Worm (Caenorhabditis elegans) whole organism, L4 larva: Measurements from ENCODE around the gene K10H10.9.

Experiments
- F44E2.7 ChIP-seq: fragments of 200-800 bp; sonication (Bioruptor generic); IDR thresholded peaks from 2 replicates; pipeline ENCODE4 v2.1.2; 2022; ENCODE audit warnings: missing genetic modification characterization, missing compliant biosample characterization
- F49E8.2 ChIP-seq: sonication (generic microtip); optimal IDR thresholded peaks from 2 replicates; lab custom pipeline; 2016; ENCODE audit warnings: missing compliant biosample characterization, mild to moderate bottlenecking, missing genetic modification characterization, borderline replicate concordance
- Y48G9A.11 ChIP-seq: fragments of 200-800 bp; sonication (Bioruptor generic); IDR thresholded peaks from 2 replicates; pipeline ENCODE4 v1.3.6; 2022; ENCODE audit warnings: missing genetic modification reagents, missing genetic modification characterization, missing compliant biosample characterization
- Y5F2A.4 ChIP-seq: fragments of 200-800 bp; sonication (Bioruptor generic); optimal IDR thresholded peaks from 2 replicates; lab custom pipeline; 2018; ENCODE audit warnings: mild to moderate bottlenecking, missing genetic modification characterization, missing compliant biosample characterization
- ZK337.2 ChIP-seq: fragments of 200-800 bp; sonication (Bioruptor generic); IDR thresholded peaks from 2 replicates; pipeline ENCODE4 v1.3.6; 2022; ENCODE audit warnings: missing genetic modification reagents, missing genetic modification characterization, missing compliant biosample characterization
- aha-1 ChIP-seq: fragments of 150-350 bp; peaks from one replicate; lab custom pipeline; 2014; ENCODE audit warnings: missing biosample characterization, missing genetic modification characterization
- ama-1 ChIP-seq: fragments of 150-350 bp; optimal IDR thresholded peaks from 2 replicates; lab custom pipeline; 2014; ENCODE audit warnings: inconsistent platforms, mixed read lengths
- attf-4 ChIP-seq: sonication (generic microtip); optimal IDR thresholded peaks from 3 replicates; lab custom pipeline; 2017; ENCODE audit warnings: missing biosample characterization, missing genetic modification characterization
- ceh-44 ChIP-seq: fragments of 200-800 bp; sonication (Bioruptor generic); IDR thresholded peaks from 2 replicates; pipeline ENCODE4 v1.3.6; 2022; ENCODE audit warnings: missing genetic modification reagents, missing genetic modification characterization, missing compliant biosample characterization
- ctbp-1 ChIP-seq: fragments of 200-800 bp; sonication (Bioruptor generic); IDR thresholded peaks from 2 replicates; pipeline ENCODE4 v1.3.6; 2022; ENCODE audit warnings: missing genetic modification reagents, missing genetic modification characterization, missing compliant biosample characterization
- daf-16 ChIP-seq, 3 experiments: sonication (generic microtip); optimal IDR thresholded peaks; 2 replicates each; lab custom pipeline; 2016 to 2017; ENCODE audit warnings: missing genetic modification characterization in 3 of 3, missing genetic modification reagents in 3 of 3, mild to moderate bottlenecking in 2 of 3, missing compliant biosample characterization in 2 of 3, missing biosample characterization in 1 of 3, moderate library complexity in 1 of 3
- dpl-1 ChIP-seq: fragments of 150-350 bp; optimal IDR thresholded peaks from 2 replicates; lab custom pipeline; 2014; ENCODE audit warnings: missing biosample characterization, missing genetic modification reagents, missing genetic modification characterization
- dve-1 ChIP-seq: sonication (generic microtip); optimal IDR thresholded peaks from 2 replicates; lab custom pipeline; 2017; ENCODE audit warnings: antibody characterized with exemption, mild to moderate bottlenecking, missing genetic modification characterization, missing compliant biosample characterization; ENCODE audit not compliant: insufficient read depth
- hlh-30 ChIP-seq: sonication (generic microtip); optimal IDR thresholded peaks from 2 replicates; lab custom pipeline; 2017; ENCODE audit warnings: antibody characterized with exemption, mild to moderate bottlenecking, missing genetic modification characterization, missing compliant biosample characterization; ENCODE audit not compliant: insufficient read depth
- hmg-1.1 ChIP-seq: fragments of 200-800 bp; sonication (Bioruptor generic); IDR thresholded peaks from 2 replicates; pipeline ENCODE4 v1.3.6; 2022; ENCODE audit warnings: missing genetic modification reagents, missing genetic modification characterization, missing compliant biosample characterization
- jun-1 ChIP-seq: fragments of 150-350 bp; optimal IDR thresholded peaks from 2 replicates; lab custom pipeline; 2014; ENCODE audit warnings: missing biosample characterization, missing genetic modification reagents, missing genetic modification characterization
- lin-1 ChIP-seq: fragments of 200-800 bp; sonication (Bioruptor generic); IDR thresholded peaks from 2 replicates; pipeline ENCODE4 v1.3.6; 2022; ENCODE audit warnings: missing genetic modification reagents, missing genetic modification characterization, missing compliant biosample characterization
- lin-13 ChIP-seq: fragments of 150-350 bp; optimal IDR thresholded peaks from 2 replicates; lab custom pipeline; 2014; ENCODE audit warnings: missing biosample characterization, missing genetic modification reagents, missing genetic modification characterization
- lin-38 ChIP-seq: fragments of 200-800 bp; sonication (Bioruptor generic); IDR thresholded peaks from 2 replicates; pipeline ENCODE4 v1.3.6; 2022; ENCODE audit warnings: missing genetic modification reagents, missing genetic modification characterization, missing compliant biosample characterization
- lir-3 ChIP-seq: sonication (generic microtip); optimal IDR thresholded peaks from 2 replicates; lab custom pipeline; 2016; ENCODE audit warnings: mild to moderate bottlenecking, missing genetic modification characterization, missing compliant biosample characterization
- madf-5 ChIP-seq, 2 experiments: fragments of 200-800 bp; sonication (Bioruptor generic); IDR thresholded peaks; 2 replicates each; pipeline ENCODE4 v1.3.6; 2022; ENCODE audit warnings: missing compliant biosample characterization in 2 of 2, missing genetic modification characterization in 2 of 2
- madf-9 ChIP-seq: fragments of 200-800 bp; sonication (Bioruptor generic); conservative IDR thresholded peaks from 2 replicates; pipeline ENCODE4 v1.3.6; 2022; ENCODE audit warnings: missing genetic modification reagents, missing genetic modification characterization, missing compliant biosample characterization
- mep-1 ChIP-seq: fragments of 150-350 bp; sonication (generic microtip); optimal IDR thresholded peaks from 3 replicates; lab custom pipeline; 2014; ENCODE audit warnings: missing biosample characterization, missing genetic modification characterization
- mes-2 ChIP-seq: sonication (generic microtip); optimal IDR thresholded peaks from 2 replicates; lab custom pipeline; 2016; ENCODE audit warnings: missing genotype, mild to moderate bottlenecking, missing genetic modification characterization, missing compliant biosample characterization; ENCODE audit not compliant: poor library complexity, severe bottlenecking
- mxl-2 ChIP-seq: fragments of 200-800 bp; sonication (Bioruptor generic); conservative IDR thresholded peaks from 2 replicates; pipeline ENCODE4 v1.3.6; 2022; ENCODE audit warnings: missing genetic modification reagents, missing genetic modification characterization, missing compliant biosample characterization
- mxl-3 ChIP-seq: fragments of 200-800 bp; sonication (Bioruptor generic); optimal IDR thresholded peaks from 2 replicates; lab custom pipeline; 2018; ENCODE audit warnings: mild to moderate bottlenecking, missing genetic modification characterization, missing compliant biosample characterization
- nhr-28 ChIP-seq: fragments of 150-350 bp; optimal IDR thresholded peaks from 2 replicates; lab custom pipeline; 2014; ENCODE audit warnings: missing biosample characterization, missing genetic modification characterization
- nhr-6 ChIP-seq: fragments of 150-350 bp; optimal IDR thresholded peaks from 2 replicates; lab custom pipeline; 2014; ENCODE audit warnings: missing biosample characterization, missing genetic modification characterization
- nhr-77 ChIP-seq: fragments of 150-350 bp; optimal IDR thresholded peaks from 2 replicates; lab custom pipeline; 2014; ENCODE audit warnings: missing biosample characterization, missing genetic modification characterization
- php-3 ChIP-seq: fragments of 200-800 bp; sonication (Bioruptor generic); IDR thresholded peaks from 2 replicates; pipeline ENCODE4 v1.3.6; 2022; ENCODE audit warnings: missing genetic modification reagents, missing genetic modification characterization, missing compliant biosample characterization
- sdz-12 ChIP-seq: fragments of 200-800 bp; sonication (Bioruptor generic); optimal IDR thresholded peaks from 2 replicates; lab custom pipeline; 2018; ENCODE audit warnings: mild to moderate bottlenecking, missing genetic modification characterization, missing compliant biosample characterization
- set-16 ChIP-seq: fragments of 200-800 bp; sonication (Bioruptor generic); IDR thresholded peaks from 2 replicates; pipeline ENCODE4 v1.3.6; 2022; ENCODE audit warnings: missing genetic modification reagents, missing genetic modification characterization, missing compliant biosample characterization
- snpc-1.2 ChIP-seq: fragments of 200-800 bp; sonication (Bioruptor generic); IDR thresholded peaks from 2 replicates; pipeline ENCODE4 v1.3.6; 2022; ENCODE audit warnings: missing genetic modification reagents, missing genetic modification characterization, missing compliant biosample characterization
- unc-130 ChIP-seq: sonication (generic microtip); optimal IDR thresholded peaks from 2 replicates; lab custom pipeline; 2016; ENCODE audit warnings: missing genetic modification reagents, missing genetic modification characterization, missing compliant biosample characterization
- unc-62 ChIP-seq, 3 experiments: fragments of 150-350 bp in 1 of 3; sonication (generic microtip); optimal IDR thresholded peaks in 2 of 3; peaks in 1 of 3; 1 replicate in 1 of 3; 2 replicates in 2 of 3; lab custom pipeline; 2014 to 2017; ENCODE audit warnings: missing biosample characterization in 3 of 3, missing genetic modification characterization in 3 of 3, missing genetic modification reagents in 3 of 3, missing genotype in 1 of 3
- vab-7 ChIP-seq: fragments of 200-800 bp; sonication (Bioruptor generic); IDR thresholded peaks from 2 replicates; pipeline ENCODE4 v1.3.6; 2022; ENCODE audit warnings: missing genetic modification reagents, missing genetic modification characterization, missing compliant biosample characterization
- zag-1 ChIP-seq: fragments of 150-350 bp; optimal IDR thresholded peaks from 2 replicates; lab custom pipeline; 2014; ENCODE audit warnings: missing biosample characterization, missing genetic modification characterization
- zip-2 ChIP-seq: fragments of 150-350 bp; optimal IDR thresholded peaks from 2 replicates; lab custom pipeline; 2014; ENCODE audit warnings: missing biosample characterization, missing genetic modification characterization

The K10H10.9 gene

DNA sequence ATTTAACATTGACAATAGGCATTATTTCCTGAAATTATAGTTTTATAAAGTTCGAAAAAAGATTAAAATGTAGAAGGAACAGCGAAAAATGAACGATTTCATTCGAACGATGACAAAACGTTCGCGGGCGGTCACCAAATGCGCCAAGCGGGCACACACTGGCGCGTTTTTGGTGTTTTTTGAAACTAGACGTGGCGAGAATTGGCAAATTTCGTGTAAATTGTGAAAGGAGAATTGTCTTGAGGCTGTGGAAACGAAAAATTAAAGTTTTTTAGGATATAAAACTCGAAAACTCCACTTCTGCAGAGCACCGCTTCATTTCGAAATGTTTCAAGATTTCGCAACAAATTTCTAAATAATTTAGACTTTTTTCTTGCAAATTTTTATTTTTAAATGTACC is 26.3 kb downstream of the K10H10.9 start, which contains the start of gene usp-14 (continued):
- no peak for TF ChIP-seq mxl-2 (GFP tag; lab: Robert Waterston, UW)

DNA sequence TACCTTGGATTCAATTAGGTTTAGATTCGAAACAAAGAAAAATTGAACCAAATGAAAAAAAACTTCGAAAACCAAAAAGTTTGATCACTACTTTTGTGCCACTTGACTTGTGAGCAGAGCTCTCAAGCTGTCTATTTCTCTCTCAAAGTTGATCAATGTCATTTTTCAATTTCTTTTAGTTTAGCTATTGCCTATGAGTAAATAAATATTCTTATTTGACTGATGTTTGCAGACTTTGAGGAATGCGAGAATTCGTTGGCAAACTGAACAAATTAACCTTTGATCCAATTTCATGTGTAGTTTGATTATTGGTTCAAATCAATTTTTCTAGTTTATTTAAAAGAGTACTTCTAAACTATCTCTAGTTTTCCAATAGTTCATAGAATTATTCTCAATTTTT is 31.1 kb downstream of the K10H10.9 start:
- TF ChIP-seq unc-62 (GFP tag; optimal IDR thresholded peaks at IDR 0.05 in 1 of 2; lab: Kevin White, UChicago) (peak in 1 of 2 experiments; percentile 91), unc-62 (tag; optimal IDR thresholded peaks at IDR 0.05; lab: Kevin White, UChicago) (no peak), jun-1 (no peak)

ce11 chrII:14480772-14481171 is 34.1 kb downstream of the K10H10.9 start:
- TF ChIP-seq nhr-28 (tag; lab: Kevin White, UChicago) (peak; percentile 17), lin-13 (GFP tag; lab: Kevin White, UChicago) (no peak)

DNA sequence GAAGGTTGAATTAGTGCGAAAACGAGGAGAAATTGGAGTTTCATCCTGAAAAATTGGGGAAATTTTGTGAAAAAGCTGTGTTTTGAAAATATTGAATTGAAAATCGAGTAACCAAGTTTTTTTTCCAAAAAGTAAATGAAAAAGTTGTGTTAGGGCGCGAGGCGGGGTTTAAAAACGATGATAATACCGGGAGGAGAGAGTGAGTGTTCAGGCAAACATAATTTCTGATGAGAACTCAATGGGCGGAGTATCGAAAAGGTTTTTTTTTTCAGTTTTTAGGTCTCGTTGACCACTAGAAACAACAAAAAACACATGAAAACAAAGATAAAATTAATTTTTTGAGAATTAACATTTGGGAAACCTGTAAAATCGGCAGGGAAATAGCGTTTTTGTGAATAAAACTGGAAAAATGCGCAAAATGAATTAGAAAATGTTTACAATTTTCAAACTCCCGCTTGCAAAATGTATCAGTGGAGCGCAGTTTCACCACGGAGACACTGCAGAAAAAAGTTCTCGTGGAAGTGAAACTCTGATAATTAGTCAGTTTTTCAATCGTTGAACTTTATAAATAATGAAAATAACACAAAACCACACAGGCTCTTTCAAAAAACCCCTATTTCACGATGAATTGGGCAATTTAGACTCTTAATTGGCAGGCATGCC is 35.2 kb downstream of the K10H10.9 start, which contains the start of gene C13B4.1:
Gene C13B4.1 (minus strand): TSS at position 51 of the 663 bp plus-strand sequence.
- TF ChIP-seq aha-1 (tag; lab: Kevin White, UChicago), result peak; percentile 46
- TF ChIP-seq Y48G9A.11 (GFP tag; lab: Robert Waterston, UW), result peak; percentile 48; the same call in 1 of the 2 replicates
- TF ChIP-seq lin-38 (GFP tag; lab: Robert Waterston, UW), result peak; percentile 93
- no peak for TF ChIP-seq zip-2 (tag; lab: Kevin White, UChicago)
- TF ChIP-seq mes-2 (tag; lab: Kevin White, UChicago), result peak; percentile 75
- TF ChIP-seq snpc-1.2 (GFP tag; lab: Robert Waterston, UW), result 0 out of 2 replicates have a peak, but pooled peaks have one; percentile 47
- TF ChIP-seq F49E8.2 (tag; lab: Kevin White, UChicago), result peak; percentile 68
- TF ChIP-seq zag-1, result no peak
- peak; percentile 52 for TF ChIP-seq unc-130 (GFP tag; lab: Kevin White, UChicago)
- no peak for TF ChIP-seq F44E2.7 (GFP tag; lab: Robert Waterston, UW)
- TF ChIP-seq dpl-1 (GFP tag; lab: Kevin White, UChicago), result peak; percentile 23
- 0 out of 2 replicates have a peak, but pooled peaks have one; percentile 19 for TF ChIP-seq vab-7 (GFP tag; lab: Robert Waterston, UW)
- TF ChIP-seq ceh-44 (GFP tag; lab: Robert Waterston, UW), result 0 out of 2 replicates have a peak, but pooled peaks have one; percentile 9
- no peak for TF ChIP-seq mxl-3 (GFP tag; lab: Kevin White, UChicago)
- TF ChIP-seq Y5F2A.4 (GFP tag; lab: Kevin White, UChicago), result no peak

ce11 chrII:14474700-14475099 is 40.2 kb downstream of the K10H10.9 start:
- TF ChIP-seq mxl-2 (GFP tag; lab: Robert Waterston, UW) (no peak), ama-1 (lab: Kevin White, UChicago) (no peak), dve-1 (tag; lab: Kevin White, UChicago) (peak; percentile 31), hlh-30 (tag; lab: Kevin White, UChicago) (peak; percentile 28), lin-13 (GFP tag; lab: Kevin White, UChicago) (no peak), attf-4 (tag; lab: Kevin White, UChicago) (no peak), madf-9 (GFP tag; lab: Robert Waterston, UW) (0 out of 2 replicates have a peak, but pooled peaks have one; percentile 27), nhr-6 (tag; lab: Kevin White, UChicago) (peak; percentile 9), ZK337.2 (GFP tag; lab: Robert Waterston, UW) (peak; percentile 6; the same call in 1 of the 2 replicates), php-3 (peak; percentile 19; the same call in 1 of the 2 replicates), daf-16 (GFP tag; optimal IDR thresholded peaks at IDR 0.05; lab: Kevin White, UChicago) (no peak), daf-16 (tag; optimal IDR thresholded peaks at IDR 0.05; lab: Kevin White, UChicago) (peak; percentile 64), lin-1 (GFP tag; lab: Robert Waterston, UW) (no peak), hmg-1.1 (peak; percentile 51; the same call in 1 of the 2 replicates), mep-1 (tag; lab: Kevin White, UChicago) (peak; percentile 28), aha-1 (tag; lab: Kevin White, UChicago) (peak; percentile 54), sdz-12 (GFP tag; lab: Kevin White, UChicago) (no peak), ctbp-1 (GFP tag; lab: Robert Waterston, UW) (0 out of 2 replicates have a peak, but pooled peaks have one; percentile 24), vab-7 (GFP tag; lab: Robert Waterston, UW) (0 out of 2 replicates have a peak, but pooled peaks have one; percentile 47), lir-3 (tag; lab: Kevin White, UChicago) (no peak), nhr-77 (tag; lab: Kevin White, UChicago) (peak; percentile 58), F49E8.2 (tag; lab: Kevin White, UChicago) (no peak), madf-5 (GFP tag; IDR thresholded peaks at IDR 0.05; lab: Robert Waterston, UW) (0 out of 4 replicates have a peak, but pooled peaks of 1 of the 2 experiments have one; percentile 20), set-16 (no peak)
